Fruit fly (Drosophila melanogaster) whole organism, adult: ENCODE data around the gene CG1146.
A peak's percentile ranks its signal among the peaks of the same experiment; 100 is the strongest.

Experiments used
- CG11617 ChIP-seq: fragments of 200-800 bp; sonication (Bioruptor generic); optimal IDR thresholded peaks from 2 replicates; lab custom pipeline; 2017; ENCODE audit warnings: mild to moderate bottlenecking, missing biosample characterization, missing genetic modification reagents, missing genetic modification characterization
- CG12768 ChIP-seq: fragments of 200-800 bp; sonication (Bioruptor generic); optimal IDR thresholded peaks from 2 replicates; lab custom pipeline; 2017; ENCODE audit warnings: missing biosample characterization, missing genetic modification characterization, mild to moderate bottlenecking, moderate library complexity, missing genetic modification reagents
- CG14711 ChIP-seq: fragments of 200-800 bp; sonication (Bioruptor generic); optimal IDR thresholded peaks from 2 replicates; lab custom pipeline; 2018; ENCODE audit warnings: missing biosample characterization, mild to moderate bottlenecking, missing genetic modification characterization, moderate library complexity
- CG1620 ChIP-seq: fragments of 200-800 bp; sonication (Bioruptor generic); optimal IDR thresholded peaks from 2 replicates; lab custom pipeline; 2016; ENCODE audit warnings: missing biosample characterization, missing genetic modification characterization
- CG33017 ChIP-seq: fragments of 200-800 bp; sonication (Bioruptor generic); optimal IDR thresholded peaks from 2 replicates; lab custom pipeline; 2018; ENCODE audit warnings: missing biosample characterization, mild to moderate bottlenecking, missing genetic modification characterization, moderate library complexity
- CG5204 ChIP-seq: fragments of 200-800 bp; sonication (Bioruptor generic); optimal IDR thresholded peaks from 2 replicates; lab custom pipeline; 2016; ENCODE audit warnings: missing biosample characterization, missing genetic modification characterization
- CG7045 ChIP-seq: fragments of 200-800 bp; sonication (Bioruptor generic); optimal IDR thresholded peaks from 2 replicates; lab custom pipeline; 2017; ENCODE audit warnings: missing biosample characterization, mild to moderate bottlenecking, missing genetic modification characterization
- CG7101 ChIP-seq: fragments of 200-800 bp; sonication (Bioruptor generic); optimal IDR thresholded peaks from 2 replicates; lab custom pipeline; 2018; ENCODE audit warnings: missing biosample characterization, mild to moderate bottlenecking, missing genetic modification characterization, moderate library complexity
- Clk ChIP-seq: fragments of 200-800 bp; sonication (Bioruptor generic); optimal IDR thresholded peaks from 2 replicates; lab custom pipeline; 2017; ENCODE audit warnings: missing biosample characterization, missing genetic modification characterization
- Crg-1 ChIP-seq: fragments of 200-800 bp; sonication (Bioruptor generic); optimal IDR thresholded peaks from 2 replicates; lab custom pipeline; 2016; ENCODE audit warnings: missing biosample characterization, missing genetic modification characterization
- Hr96 ChIP-seq: fragments of 200-800 bp; sonication (Bioruptor generic); optimal IDR thresholded peaks from 2 replicates; lab custom pipeline; 2016; ENCODE audit warnings: missing biosample characterization, missing genetic modification characterization
- Mnt ChIP-seq: fragments of 200-800 bp; sonication (Bioruptor generic); optimal IDR thresholded peaks from 2 replicates; lab custom pipeline; 2016; ENCODE audit warnings: missing biosample characterization, mild to moderate bottlenecking, missing genetic modification characterization
- bab1 ChIP-seq: fragments of 200-800 bp; sonication (Bioruptor generic); optimal IDR thresholded peaks from 3 replicates; lab custom pipeline; 2019; ENCODE audit warnings: missing biosample characterization, mild to moderate bottlenecking, missing genetic modification characterization, moderate library complexity
- cic ChIP-seq: fragments of 200-800 bp; sonication (Bioruptor generic); optimal IDR thresholded peaks from 2 replicates; lab custom pipeline; 2017; ENCODE audit warnings: missing biosample characterization, mild to moderate bottlenecking, missing genetic modification characterization, moderate library complexity
- cnc ChIP-seq, 2 experiments: fragments of >200 bp; optimal IDR thresholded peaks; 2 replicates each; lab custom pipeline; 2017
- kay ChIP-seq: fragments of 200-800 bp; sonication (Bioruptor generic); peaks from one replicate; lab custom pipeline; 2016; ENCODE audit warnings: missing biosample characterization, missing genetic modification characterization, borderline replicate concordance
- ovo ChIP-seq: fragments of 200-800 bp; sonication (Bioruptor generic); optimal IDR thresholded peaks from 2 replicates; lab custom pipeline; 2016; ENCODE audit warnings: missing biosample characterization, missing genetic modification characterization
- pad ChIP-seq: fragments of 200-800 bp; sonication (Bioruptor generic); optimal IDR thresholded peaks from 3 replicates; lab custom pipeline; 2017; ENCODE audit warnings: missing biosample characterization, missing genetic modification characterization, mild to moderate bottlenecking, moderate library complexity, missing genetic modification reagents
- tj ChIP-seq: fragments of 200-800 bp; sonication (Bioruptor generic); optimal IDR thresholded peaks from 3 replicates; lab custom pipeline; 2017; ENCODE audit warnings: missing biosample characterization, mild to moderate bottlenecking, missing genetic modification characterization, moderate library complexity
- toe ChIP-seq: fragments of 200-800 bp; sonication (Bioruptor generic); optimal IDR thresholded peaks from 2 replicates; lab custom pipeline; 2016; ENCODE audit warnings: missing biosample characterization, missing genetic modification characterization

The CG1146 gene

DNA sequence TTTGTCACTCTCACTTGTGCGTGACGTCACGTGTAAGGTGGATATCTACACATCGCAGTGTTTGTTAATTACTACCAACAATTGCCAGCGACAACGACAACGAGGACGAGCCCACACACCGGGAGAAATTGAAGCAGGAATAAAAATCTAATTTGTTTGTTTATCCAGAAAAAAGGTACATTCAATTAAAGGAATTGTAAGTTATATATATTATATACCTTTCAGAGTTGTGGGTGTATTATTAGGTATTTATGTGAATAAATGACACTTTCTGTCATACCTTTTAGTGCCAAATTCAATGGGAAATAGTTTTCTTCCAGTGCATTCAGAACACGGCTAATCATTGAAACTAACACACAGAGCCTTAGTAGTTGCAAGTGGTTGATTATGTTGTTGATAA is 26.6 kb downstream of the CG1146 start:
- no peak for TF ChIP-seq CG11617 (GFP tag; lab: Kevin White, UChicago)
- no peak for TF ChIP-seq toe (GFP tag; lab: Kevin White, UChicago)
- no peak for TF ChIP-seq CG7101 (tag; lab: Kevin White, UChicago)
- no peak for TF ChIP-seq bab1 (GFP tag; lab: Kevin White, UChicago)
- no peak for TF ChIP-seq cnc (optimal IDR thresholded peaks at IDR 0.05; lab: Kevin White, UChicago)
- TF ChIP-seq pad (GFP tag; lab: Kevin White, UChicago), result no peak
- no peak for TF ChIP-seq tj (GFP tag; lab: Kevin White, UChicago)
- TF ChIP-seq ovo, result no peak
- no peak for TF ChIP-seq CG5204

- TF ChIP-seq CG12768 (GFP tag; lab: Kevin White, UChicago) (no peak), CG33017 (tag; lab: Kevin White, UChicago) (no peak), CG7101 (tag; lab: Kevin White, UChicago) (no peak), cnc (optimal IDR thresholded peaks at IDR 0.05; lab: Kevin White, UChicago) (no peak), CG1620 (GFP tag; lab: Kevin White, UChicago) (no peak), bab1 (GFP tag; lab: Kevin White, UChicago) (no peak), pad (GFP tag; lab: Kevin White, UChicago) (no peak), tj (GFP tag; lab: Kevin White, UChicago) (no peak), Mnt (GFP tag; lab: Kevin White, UChicago) (no peak), Crg-1 (GFP tag; lab: Kevin White, UChicago) (no peak), Hr96 (no peak), toe (GFP tag; lab: Kevin White, UChicago) (no peak), CG14711 (no peak), Clk (GFP tag; lab: Kevin White, UChicago) (no peak)
Measured at dm6 chr3L:2526873-2527272, 38.3 kb downstream of the CG1146 start, which contains the start of gene CG32295. TSS of gene CG32295 (minus strand) at chr3L:2526973.

dm6 chr3L:2530090-2530489 is 41.5 kb downstream of the CG1146 start:
- no peak for TF ChIP-seq Mnt (GFP tag; lab: Kevin White, UChicago)
- no peak for TF ChIP-seq Clk (GFP tag; lab: Kevin White, UChicago)
- no peak for TF ChIP-seq CG12768 (GFP tag; lab: Kevin White, UChicago)
- TF ChIP-seq cic (GFP tag; lab: Kevin White, UChicago), result no peak
- no peak for TF ChIP-seq CG1620 (GFP tag; lab: Kevin White, UChicago)
- TF ChIP-seq CG7045, result no peak
- no peak for TF ChIP-seq CG7101 (tag; lab: Kevin White, UChicago)
- no peak for TF ChIP-seq ovo
- no peak for TF ChIP-seq pad (GFP tag; lab: Kevin White, UChicago)
- no peak for TF ChIP-seq CG14711
- no peak for TF ChIP-seq kay (GFP tag; lab: Kevin White, UChicago)
- no peak for TF ChIP-seq CG11617 (GFP tag; lab: Kevin White, UChicago)
- no peak for TF ChIP-seq CG33017 (tag; lab: Kevin White, UChicago)
- no peak for TF ChIP-seq toe (GFP tag; lab: Kevin White, UChicago)
- no peak for TF ChIP-seq bab1 (GFP tag; lab: Kevin White, UChicago)
- no peak for TF ChIP-seq Hr96
- TF ChIP-seq tj (GFP tag; lab: Kevin White, UChicago), result no peak
- no peak for TF ChIP-seq Crg-1 (GFP tag; lab: Kevin White, UChicago)

- TF ChIP-seq cnc (optimal IDR thresholded peaks at IDR 0.05; lab: Kevin White, UChicago) (no peak), Crg-1 (GFP tag; lab: Kevin White, UChicago) (no peak), toe (GFP tag; lab: Kevin White, UChicago) (no peak), Clk (GFP tag; lab: Kevin White, UChicago) (no peak), CG11617 (GFP tag; lab: Kevin White, UChicago) (no peak), CG14711 (no peak), kay (GFP tag; lab: Kevin White, UChicago) (no peak), tj (GFP tag; lab: Kevin White, UChicago) (no peak), CG1620 (GFP tag; lab: Kevin White, UChicago) (no peak), bab1 (GFP tag; lab: Kevin White, UChicago) (no peak), CG5204 (no peak), CG7045 (no peak), ovo (no peak), pad (GFP tag; lab: Kevin White, UChicago) (no peak), Mnt (GFP tag; lab: Kevin White, UChicago) (no peak), CG33017 (tag; lab: Kevin White, UChicago) (no peak)
Measured at dm6 chr3L:2530635-2531034, 42.0 kb downstream of the CG1146 start.

DNA sequence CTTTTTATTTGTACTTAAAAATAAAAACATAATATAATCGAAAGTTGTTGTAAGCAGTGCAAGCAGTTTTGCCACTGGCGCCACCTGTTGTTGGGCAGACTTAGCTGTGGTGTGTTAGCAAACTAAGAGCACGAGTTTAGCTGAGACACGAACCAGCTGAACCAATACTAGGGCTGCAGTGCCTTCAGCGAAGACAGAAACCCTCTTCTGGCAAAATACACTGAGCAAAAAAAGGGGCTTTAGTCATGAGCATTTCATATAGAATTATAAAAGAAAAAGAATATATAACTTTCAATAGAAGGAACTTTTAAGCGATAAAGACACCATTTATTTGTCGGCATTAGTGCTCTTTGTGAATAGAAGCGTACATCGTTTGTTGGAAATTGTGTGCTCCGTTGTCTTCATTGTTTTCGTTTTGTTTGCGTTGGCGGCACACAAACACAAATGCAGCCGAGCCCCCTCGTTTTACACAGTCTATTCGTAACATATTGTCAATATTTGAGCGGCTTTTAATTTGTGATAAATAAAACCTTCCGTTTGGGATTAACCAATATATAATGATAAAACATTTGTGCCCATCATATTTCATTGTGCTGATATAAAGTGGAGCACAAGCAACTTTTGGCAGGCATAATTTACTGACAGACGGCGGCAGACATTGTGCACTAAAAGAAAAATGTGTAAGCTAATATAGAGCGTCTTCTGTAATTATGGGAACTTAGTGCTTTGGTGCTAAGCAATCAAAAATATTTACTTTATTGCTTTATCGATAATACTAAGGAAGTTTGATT is 43.0 kb downstream of the CG1146 start:
- TF ChIP-seq CG7045, result peak; percentile 58
- TF ChIP-seq CG5204, result peak; percentile 58
- peak; percentile 13 for TF ChIP-seq Hr96
- peak; percentile 47 for TF ChIP-seq CG14711
- TF ChIP-seq cic (GFP tag; lab: Kevin White, UChicago), result peak; percentile 33
- TF ChIP-seq CG11617 (GFP tag; lab: Kevin White, UChicago), result peak; percentile 63
- TF ChIP-seq Crg-1 (GFP tag; lab: Kevin White, UChicago), result peak; percentile 41
- peak; percentile 45 for TF ChIP-seq Mnt (GFP tag; lab: Kevin White, UChicago)
- peak; percentile 46 for TF ChIP-seq CG33017 (tag; lab: Kevin White, UChicago)
- peak; percentile 23 for TF ChIP-seq pad (GFP tag; lab: Kevin White, UChicago)
- peak; percentile 24 for TF ChIP-seq tj (GFP tag; lab: Kevin White, UChicago)
- peak; percentile 22 for TF ChIP-seq CG12768 (GFP tag; lab: Kevin White, UChicago)
- no peak for TF ChIP-seq ovo
- peak; percentile 62 for TF ChIP-seq toe (GFP tag; lab: Kevin White, UChicago)
- TF ChIP-seq cnc (optimal IDR thresholded peaks at IDR 0.05; lab: Kevin White, UChicago), result no peak
- TF ChIP-seq CG1620 (GFP tag; lab: Kevin White, UChicago), result peak; percentile 46
- peak; percentile 21 for TF ChIP-seq Clk (GFP tag; lab: Kevin White, UChicago)
- TF ChIP-seq CG7101 (tag; lab: Kevin White, UChicago), result peak; percentile 7
- peak; percentile 60 for TF ChIP-seq bab1 (GFP tag; lab: Kevin White, UChicago)
- no peak for TF ChIP-seq kay (GFP tag; lab: Kevin White, UChicago)
